Worm (Caenorhabditis elegans) whole organism, young adult: ENCODE data around the gene rps-2.

ENCODE experiments used
- C06A6.2 ChIP-seq: fragments of 200-800 bp; sonication (Bioruptor generic); conservative IDR thresholded peaks from 2 replicates; pipeline ENCODE4 v1.3.6; 2022; ENCODE audit warnings: missing genetic modification characterization, missing compliant biosample characterization
- F10E7.11 ChIP-seq: sonication (generic microtip); optimal IDR thresholded peaks from 2 replicates; lab custom pipeline; 2017; ENCODE audit warnings: mild to moderate bottlenecking, missing genetic modification characterization, moderate library complexity, missing compliant biosample characterization
- F57C9.4 ChIP-seq: sonication (generic microtip); optimal IDR thresholded peaks from 2 replicates; lab custom pipeline; 2017; ENCODE audit warnings: mild to moderate bottlenecking, missing genetic modification characterization, missing compliant biosample characterization
- ccch-3 ChIP-seq: fragments of 200-800 bp; sonication (Bioruptor generic); optimal IDR thresholded peaks from 2 replicates; lab custom pipeline; 2018; ENCODE audit warnings: mild to moderate bottlenecking, missing genetic modification characterization, missing compliant biosample characterization
- ceh-100 ChIP-seq: fragments of 200-800 bp; sonication (Bioruptor generic); IDR thresholded peaks from 2 replicates; pipeline ENCODE4 v1.3.6; 2022; ENCODE audit warnings: missing genetic modification reagents, missing genetic modification characterization, missing compliant biosample characterization
- ceh-40 ChIP-seq: fragments of 200-800 bp; sonication (Bioruptor generic); IDR thresholded peaks from 2 replicates; pipeline ENCODE4 v1.3.6; 2022; ENCODE audit warnings: missing genetic modification characterization, missing compliant biosample characterization
- ceh-79 ChIP-seq: sonication (generic microtip); optimal IDR thresholded peaks from 2 replicates; lab custom pipeline; 2017; ENCODE audit warnings: mild to moderate bottlenecking, missing genetic modification characterization, missing compliant biosample characterization
- lsl-1 ChIP-seq: fragments of 200-800 bp; sonication (Bioruptor generic); optimal IDR thresholded peaks from 2 replicates; lab custom pipeline; 2018; ENCODE audit warnings: mild to moderate bottlenecking, missing genetic modification characterization, moderate library complexity, missing compliant biosample characterization
- madf-8 ChIP-seq: fragments of 200-800 bp; sonication (Bioruptor generic); conservative IDR thresholded peaks from 2 replicates; pipeline ENCODE4 v1.3.6; 2022; ENCODE audit warnings: missing genetic modification reagents, missing genetic modification characterization, missing compliant biosample characterization
- snpc-4 ChIP-seq, 5 experiments: fragments of 150-350 bp in 1 of 5; sonication (generic microtip) in 4 of 5; optimal IDR thresholded peaks; 2 replicates each; lab custom pipeline; 2014 to 2018; ENCODE audit warnings: missing genetic modification characterization in 5 of 5, missing biosample characterization in 3 of 5, antibody characterized with exemption in 2 of 5, mild to moderate bottlenecking in 2 of 5, missing compliant biosample characterization in 2 of 5, missing genotype in 2 of 5, moderate library complexity in 2 of 5, missing genetic modification reagents in 1 of 5
- somi-1 ChIP-seq: fragments of 200-800 bp; sonication (Bioruptor generic); optimal IDR thresholded peaks from 2 replicates; lab custom pipeline; 2018; ENCODE audit warnings: mild to moderate bottlenecking, missing genetic modification characterization, missing compliant biosample characterization
- unc-130 ChIP-seq: sonication (generic microtip); optimal IDR thresholded peaks from 2 replicates; lab custom pipeline; 2016; ENCODE audit warnings: missing genetic modification reagents, missing genetic modification characterization, missing compliant biosample characterization
- unc-62 ChIP-seq: fragments of 150-350 bp; optimal IDR thresholded peaks from 2 replicates; lab custom pipeline; 2014; ENCODE audit warnings: missing biosample characterization, missing genetic modification reagents, missing genetic modification characterization
- xnd-1 ChIP-seq: sonication (generic microtip); optimal IDR thresholded peaks from 2 replicates; lab custom pipeline; 2016; ENCODE audit warnings: missing genotype, missing genetic modification reagents, missing genetic modification characterization, missing compliant biosample characterization

DNA sequence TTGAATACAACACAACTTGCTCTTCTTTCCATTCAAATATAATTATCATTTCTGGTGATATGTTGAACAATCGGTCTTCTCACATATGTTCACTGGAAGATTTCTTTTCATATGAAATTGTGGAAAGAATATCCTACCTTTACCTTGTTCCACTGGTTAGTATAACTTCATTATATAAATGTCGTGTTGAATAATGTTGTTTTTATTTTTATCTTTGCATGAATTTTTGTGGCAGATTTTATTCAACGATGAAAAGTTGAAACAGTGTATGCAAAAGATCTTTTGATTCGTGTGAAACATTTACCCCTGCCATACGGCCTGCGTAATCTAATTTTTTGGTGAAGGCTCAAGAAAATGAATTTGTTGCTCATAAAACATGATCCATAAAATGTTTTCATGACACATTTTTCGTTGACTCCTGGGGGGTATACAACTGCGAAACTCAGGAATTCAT is 35.7 kb upstream of the rps-2 start:
- TF ChIP-seq unc-62 (GFP tag; lab: Kevin White, UChicago) (no peak), xnd-1 (tag; lab: Kevin White, UChicago) (peak; percentile 53), unc-130 (peak; percentile 52), F10E7.11 (tag; lab: Kevin White, UChicago) (peak; percentile 65), lsl-1 (GFP tag; lab: Kevin White, UChicago) (peak; percentile 55), ceh-100 (GFP tag; lab: Robert Waterston, UW) (peak; percentile 59; the same call in 1 of the 2 replicates), madf-8 (GFP tag; lab: Robert Waterston, UW) (no peak), snpc-4 (GFP tag; optimal IDR thresholded peaks at IDR 0.05; lab: Kevin White, UChicago) (peak; percentile 11), snpc-4 (tag; optimal IDR thresholded peaks at IDR 0.05; lab: Kevin White, UChicago) (peak in 1 of 4 experiments; percentile 47), ceh-40 (0 out of 2 replicates have a peak, but pooled peaks have one; percentile 33), ceh-79 (tag; lab: Kevin White, UChicago) (peak; percentile 50), C06A6.2 (GFP tag; lab: Robert Waterston, UW) (no peak), F57C9.4 (peak; percentile 78), ccch-3 (GFP tag; lab: Kevin White, UChicago) (no peak), somi-1 (no peak)
